Fruit fly (Drosophila melanogaster) whole organism, embryonic: ENCODE results near the gene DopEcR.

Source experiments
- CG43689 ChIP-seq: fragments of 200-800 bp; sonication (Bioruptor generic); IDR thresholded peaks from 2 replicates; pipeline ENCODE4 v1.3.6; 2022; ENCODE audit warnings: missing biosample characterization, missing genetic modification characterization
- CG7271 ChIP-seq: fragments of 200-800 bp; sonication (Bioruptor generic); optimal IDR thresholded peaks from 2 replicates; lab custom pipeline; 2018; ENCODE audit warnings: missing biosample characterization, mild to moderate bottlenecking, missing genetic modification characterization, moderate library complexity
- CG8290 ChIP-seq, 3 experiments: fragments of 200-800 bp; sonication (Bioruptor generic); optimal IDR thresholded peaks; 2 replicates each; lab custom pipeline; 2016 to 2019; ENCODE audit warnings: missing biosample characterization in 3 of 3, missing genetic modification characterization in 3 of 3, mild to moderate bottlenecking in 2 of 3, moderate library complexity in 1 of 3
- CG8478 ChIP-seq: fragments of >200 bp; optimal IDR thresholded peaks from 2 replicates; lab custom pipeline; 2018
- NC2α ChIP-seq: fragments of 200-800 bp; sonication (Bioruptor generic); optimal IDR thresholded peaks from 2 replicates; lab custom pipeline; 2016; ENCODE audit warnings: missing biosample characterization, missing genetic modification characterization
- bowl ChIP-seq: fragments of 200-800 bp; sonication (Bioruptor generic); IDR thresholded peaks from 2 replicates; pipeline ENCODE4 v1.3.6; 2022; ENCODE audit warnings: missing biosample characterization, missing genetic modification characterization
- br ChIP-seq: fragments of >200 bp; optimal IDR thresholded peaks from 2 replicates; lab custom pipeline; 2017
- zfh2 ChIP-seq: fragments of 200-800 bp; sonication (Bioruptor generic); optimal IDR thresholded peaks from 2 replicates; lab custom pipeline; 2016; ENCODE audit warnings: missing biosample characterization, missing genetic modification characterization

DNA sequence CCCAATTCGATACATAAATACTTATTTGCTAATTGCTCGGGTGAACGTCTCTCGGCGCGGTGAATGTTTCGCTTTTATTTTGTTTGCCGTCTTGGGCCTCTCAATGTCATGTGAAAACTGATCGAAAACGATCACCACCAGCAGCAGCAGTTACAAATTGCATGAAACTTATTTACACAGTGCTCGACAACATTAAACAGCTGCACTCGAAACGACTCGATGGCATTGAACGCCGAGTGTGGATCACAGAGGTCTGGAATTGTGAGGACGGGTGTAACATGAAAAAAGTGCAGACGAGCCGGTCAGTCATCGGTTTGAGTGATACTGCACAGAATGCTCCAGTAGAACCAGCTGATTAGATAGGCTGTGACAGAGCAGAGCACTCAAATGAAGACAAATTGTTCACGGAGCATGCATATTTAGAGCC lies 22.5 kb downstream of the DopEcR start:
- TF ChIP-seq CG8290 (GFP tag; optimal IDR thresholded peaks at IDR 0.05; lab: Kevin White, UChicago) (no peak), CG8290 (tag; optimal IDR thresholded peaks at IDR 0.05; lab: Kevin White, UChicago) (no peak), CG7271 (tag; lab: Kevin White, UChicago) (no peak), zfh2 (GFP tag; lab: Kevin White, UChicago) (no peak), CG43689 (GFP tag; lab: Robert Waterston, UW) (no peak), br (no peak), NC2α (GFP tag; lab: Kevin White, UChicago) (no peak), bowl (GFP tag; lab: Robert Waterston, UW) (no peak), CG8478 (no peak)
